Worm (Caenorhabditis elegans) whole organism, late embryonic: ENCODE measurements around the gene cyp-33C1.
"Not testable (repeated sequence)": the region's sequence is repeated elsewhere in the genome, so short reads cannot be mapped to it uniquely, and the experiment has no call there.

Experiments
- C08G9.2 ChIP-seq: sonication (generic microtip); optimal IDR thresholded peaks from 2 replicates; lab custom pipeline; 2016; ENCODE audit warnings: mild to moderate bottlenecking, missing genetic modification characterization, moderate library complexity, missing compliant biosample characterization
- F13H6.1 ChIP-seq: sonication (generic microtip); optimal IDR thresholded peaks from 2 replicates; lab custom pipeline; 2016; ENCODE audit warnings: missing genetic modification characterization, missing compliant biosample characterization
- K02D7.2 ChIP-seq: sonication (generic microtip); optimal IDR thresholded peaks from 2 replicates; lab custom pipeline; 2017; ENCODE audit warnings: mild to moderate bottlenecking, missing genetic modification characterization, missing compliant biosample characterization
- K09A11.1 ChIP-seq: sonication (generic microtip); optimal IDR thresholded peaks from 2 replicates; lab custom pipeline; 2017; ENCODE audit warnings: antibody characterized with exemption, mild to moderate bottlenecking, missing genetic modification characterization, missing compliant biosample characterization; ENCODE audit not compliant: insufficient read depth
- T23F11.4 ChIP-seq: fragments of 200-800 bp; sonication (Bioruptor generic); optimal IDR thresholded peaks from 2 replicates; lab custom pipeline; 2018; ENCODE audit warnings: mild to moderate bottlenecking, missing genetic modification characterization, missing compliant biosample characterization
- Y22D7AL.16 ChIP-seq: sonication (generic microtip); optimal IDR thresholded peaks from 2 replicates; lab custom pipeline; 2016; ENCODE audit warnings: missing genetic modification characterization, missing compliant biosample characterization
- ahr-1 ChIP-seq: sonication (generic microtip); optimal IDR thresholded peaks from 2 replicates; lab custom pipeline; 2016; ENCODE audit warnings: missing genetic modification characterization, missing compliant biosample characterization
- ceh-19 ChIP-seq: fragments of 200-800 bp; sonication (Bioruptor generic); optimal IDR thresholded peaks from 2 replicates; lab custom pipeline; 2018; ENCODE audit warnings: mild to moderate bottlenecking, missing genetic modification characterization, missing compliant biosample characterization
- ceh-22 ChIP-seq: sonication (generic microtip); optimal IDR thresholded peaks from 2 replicates; lab custom pipeline; 2017; ENCODE audit warnings: missing biosample characterization, missing genetic modification characterization
- ceh-30 ChIP-seq: fragments of 150-350 bp; optimal IDR thresholded peaks from 2 replicates; lab custom pipeline; 2014; ENCODE audit warnings: missing biosample characterization, missing genetic modification characterization
- ceh-45 ChIP-seq: fragments of 200-800 bp; sonication (Bioruptor generic); IDR thresholded peaks from 2 replicates; pipeline ENCODE4 v1.3.6; 2022; ENCODE audit warnings: missing genetic modification reagents, missing genetic modification characterization, missing compliant biosample characterization
- ceh-48 ChIP-seq: sonication (generic microtip); optimal IDR thresholded peaks from 2 replicates; lab custom pipeline; 2016; ENCODE audit warnings: missing genetic modification characterization, inconsistent platforms, missing compliant biosample characterization
- ceh-6 ChIP-seq: fragments of 200-800 bp; sonication (Bioruptor generic); optimal IDR thresholded peaks from 2 replicates; lab custom pipeline; 2018; ENCODE audit warnings: mild to moderate bottlenecking, missing genetic modification characterization, missing compliant biosample characterization
- dmd-4 ChIP-seq: sonication (generic microtip); optimal IDR thresholded peaks from 2 replicates; lab custom pipeline; 2016; ENCODE audit warnings: borderline replicate concordance, missing genetic modification characterization, missing compliant biosample characterization
- dve-1 ChIP-seq: sonication (generic microtip); optimal IDR thresholded peaks from 2 replicates; lab custom pipeline; 2017; ENCODE audit warnings: antibody characterized with exemption, mild to moderate bottlenecking, missing genetic modification characterization, missing compliant biosample characterization
- elt-2 ChIP-seq: sonication (generic microtip); optimal IDR thresholded peaks from 2 replicates; lab custom pipeline; 2016; ENCODE audit warnings: missing genetic modification reagents, missing genetic modification characterization, missing compliant biosample characterization
- elt-4 ChIP-seq: sonication (generic microtip); optimal IDR thresholded peaks from 2 replicates; lab custom pipeline; 2016; ENCODE audit warnings: missing genetic modification characterization, missing compliant biosample characterization
- ets-4 ChIP-seq: sonication (generic microtip); optimal IDR thresholded peaks from 2 replicates; lab custom pipeline; 2016; ENCODE audit warnings: missing genetic modification characterization, missing compliant biosample characterization
- fax-1 ChIP-seq: sonication (generic microtip); optimal IDR thresholded peaks from 2 replicates; lab custom pipeline; 2016; ENCODE audit warnings: missing genotype, missing genetic modification characterization, missing compliant biosample characterization
- gmeb-2 ChIP-seq: sonication (generic microtip); optimal IDR thresholded peaks from 2 replicates; lab custom pipeline; 2016; ENCODE audit warnings: missing genetic modification characterization, inconsistent platforms, missing compliant biosample characterization
- hlh-13 ChIP-seq: fragments of 200-800 bp; sonication (Bioruptor generic); optimal IDR thresholded peaks from 2 replicates; lab custom pipeline; 2018; ENCODE audit warnings: mild to moderate bottlenecking, missing genetic modification characterization, missing compliant biosample characterization
- hlh-15 ChIP-seq: sonication (generic microtip); optimal IDR thresholded peaks from 2 replicates; lab custom pipeline; 2016; ENCODE audit warnings: missing genetic modification characterization, missing compliant biosample characterization
- hlh-6 ChIP-seq: sonication (generic microtip); optimal IDR thresholded peaks from 2 replicates; lab custom pipeline; 2016; ENCODE audit warnings: missing genotype, missing genetic modification characterization, missing compliant biosample characterization
- hlh-8 ChIP-seq: sonication (generic microtip); optimal IDR thresholded peaks from 2 replicates; lab custom pipeline; 2016; ENCODE audit warnings: missing genotype, missing genetic modification characterization, missing compliant biosample characterization
- lim-6 ChIP-seq: sonication (generic microtip); optimal IDR thresholded peaks from 2 replicates; lab custom pipeline; 2016; ENCODE audit warnings: missing genetic modification characterization, missing compliant biosample characterization
- lin-11 ChIP-seq: fragments of 200-800 bp; sonication (Bioruptor generic); optimal IDR thresholded peaks from 2 replicates; lab custom pipeline; 2018; ENCODE audit warnings: mild to moderate bottlenecking, missing genetic modification characterization, missing compliant biosample characterization
- madf-2 ChIP-seq: sonication (generic microtip); optimal IDR thresholded peaks from 2 replicates; lab custom pipeline; 2017; ENCODE audit warnings: missing genetic modification characterization, missing compliant biosample characterization
- mec-3 ChIP-seq: sonication (generic microtip); optimal IDR thresholded peaks from 2 replicates; lab custom pipeline; 2016; ENCODE audit warnings: borderline replicate concordance, missing genetic modification characterization, missing compliant biosample characterization
- pag-3 ChIP-seq: sonication (generic microtip); optimal IDR thresholded peaks from 2 replicates; lab custom pipeline; 2016; ENCODE audit warnings: missing compliant biosample characterization, missing genetic modification characterization, borderline replicate concordance
- pax-1 ChIP-seq: fragments of 150-350 bp; optimal IDR thresholded peaks from 2 replicates; lab custom pipeline; 2014; ENCODE audit warnings: missing biosample characterization, missing genetic modification characterization
- pha-2 ChIP-seq: sonication (generic microtip); optimal IDR thresholded peaks from 2 replicates; lab custom pipeline; 2017; ENCODE audit warnings: mild to moderate bottlenecking, missing genetic modification characterization, missing compliant biosample characterization
- pqm-1 ChIP-seq: sonication (generic microtip); optimal IDR thresholded peaks from 2 replicates; lab custom pipeline; 2016; ENCODE audit warnings: missing genetic modification characterization, missing compliant biosample characterization
- pros-1 ChIP-seq: fragments of 150-350 bp; optimal IDR thresholded peaks from 2 replicates; lab custom pipeline; 2014; ENCODE audit warnings: missing biosample characterization, missing genetic modification reagents, missing genetic modification characterization
- ref-2 ChIP-seq: sonication (generic microtip); optimal IDR thresholded peaks from 2 replicates; lab custom pipeline; 2016; ENCODE audit warnings: missing genetic modification characterization, missing compliant biosample characterization
- sdc-2 ChIP-seq: sonication (generic microtip); optimal IDR thresholded peaks from 2 replicates; lab custom pipeline; 2016; ENCODE audit warnings: missing genotype, missing genetic modification characterization, missing compliant biosample characterization
- sox-2 ChIP-seq: fragments of 200-800 bp; sonication (Bioruptor generic); IDR thresholded peaks from 2 replicates; pipeline ENCODE4 v1.3.6; 2022; ENCODE audit warnings: missing genetic modification reagents, missing genetic modification characterization, missing compliant biosample characterization
- unc-3 ChIP-seq, 2 experiments: fragments of 200-800 bp in 1 of 2; sonication (Bioruptor generic) in 1 of 2; sonication (generic microtip) in 1 of 2; conservative IDR thresholded peaks in 1 of 2; optimal IDR thresholded peaks in 1 of 2; 2 replicates each; pipeline versions ENCODE4 v1.3.6 to Lab custom; 2016 to 2022; ENCODE audit warnings: missing compliant biosample characterization in 2 of 2, missing genetic modification characterization in 2 of 2, missing genetic modification reagents in 1 of 2
- unc-55 ChIP-seq: sonication (generic microtip); optimal IDR thresholded peaks from 2 replicates; lab custom pipeline; 2017; ENCODE audit warnings: missing biosample characterization, missing genetic modification reagents, missing genetic modification characterization
- zip-5 ChIP-seq: sonication (generic microtip); optimal IDR thresholded peaks from 2 replicates; lab custom pipeline; 2016; ENCODE audit warnings: missing genetic modification characterization, missing compliant biosample characterization

The cyp-33C1 gene

ce11 chrV:2144408-2144807 lies 34.9 kb upstream of the cyp-33C1 start, which contains the start of gene F22F7.12:
F22F7.12 (minus strand) TSS chrV:2144508.
- not testable (repeated sequence) for TF ChIP-seq ceh-45 (GFP tag; lab: Robert Waterston, UW); zip-5 (tag; lab: Kevin White, UChicago); Y22D7AL.16 (tag; lab: Kevin White, UChicago)

DNA sequence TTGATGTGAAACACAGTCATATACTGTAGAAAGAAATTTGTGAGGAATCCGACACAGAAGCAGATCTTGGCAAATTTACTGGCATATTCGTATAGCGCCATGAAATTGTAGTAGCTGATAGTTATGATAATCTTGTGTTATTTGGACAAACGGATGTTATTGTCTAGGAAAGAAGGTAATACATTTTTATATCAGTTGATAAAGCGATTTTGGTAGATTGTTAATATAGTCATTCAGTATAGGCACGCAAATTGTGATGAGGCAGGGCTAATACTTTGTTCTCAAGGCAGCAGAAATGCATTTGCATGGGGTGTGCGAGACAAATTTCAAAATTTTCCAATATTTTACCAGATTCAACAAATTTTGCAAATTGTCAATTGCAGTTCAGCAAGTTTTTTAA lies 33.3 kb upstream of the cyp-33C1 start, which contains the start of gene str-52:
Gene str-52 (minus strand): TSS at position 101 of the 400 bp plus-strand sequence.
- TF ChIP-seq F13H6.1 (no peak), ceh-48 (tag; lab: Kevin White, UChicago) (no peak), madf-2 (tag; lab: Kevin White, UChicago) (no peak), elt-2 (tag; lab: Kevin White, UChicago) (no peak), ceh-19 (GFP tag; lab: Kevin White, UChicago) (no peak), sdc-2 (no peak), pax-1 (no peak), unc-55 (GFP tag; lab: Kevin White, UChicago) (no peak), K09A11.1 (tag; lab: Kevin White, UChicago) (no peak), ets-4 (tag; lab: Kevin White, UChicago) (no peak), pha-2 (tag; lab: Kevin White, UChicago) (no peak), elt-4 (tag; lab: Kevin White, UChicago) (no peak), ceh-22 (tag; lab: Kevin White, UChicago) (no peak), sox-2 (GFP tag; lab: Robert Waterston, UW) (no peak), hlh-8 (no peak), unc-3 (GFP tag; conservative IDR thresholded peaks at IDR 0.05; lab: Robert Waterston, UW) (no peak), unc-3 (tag; optimal IDR thresholded peaks at IDR 0.05; lab: Kevin White, UChicago) (no peak), hlh-15 (tag; lab: Kevin White, UChicago) (no peak), T23F11.4 (GFP tag; lab: Kevin White, UChicago) (no peak), hlh-13 (GFP tag; lab: Kevin White, UChicago) (no peak)

DNA sequence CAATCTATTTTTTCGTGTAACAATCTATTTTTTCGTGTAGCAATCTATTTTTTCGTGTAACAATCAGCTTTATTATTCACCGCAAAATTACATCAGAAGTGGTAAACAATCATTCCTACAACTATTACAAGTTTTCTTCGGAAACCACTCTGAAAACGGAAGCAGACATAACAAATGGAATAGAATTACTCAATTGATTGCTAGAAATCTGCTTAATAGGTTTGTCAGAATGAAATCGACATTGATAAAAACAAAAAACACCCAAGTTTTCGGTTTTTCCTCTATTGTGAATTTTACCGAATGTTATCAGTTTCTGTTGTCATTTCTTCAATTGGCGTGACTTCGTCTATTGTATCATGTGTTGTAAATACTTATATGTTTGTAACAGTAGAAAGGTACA lies 32.5 kb upstream of the cyp-33C1 start, which contains the start of gene srbc-20:
Gene srbc-20 (plus strand): TSS at position 301 of the 400 bp plus-strand sequence.
- TF ChIP-seq fax-1 (no peak), pros-1 (tag; lab: Kevin White, UChicago) (no peak), ceh-30 (tag; lab: Kevin White, UChicago) (no peak), pag-3 (tag; lab: Kevin White, UChicago) (no peak), Y22D7AL.16 (tag; lab: Kevin White, UChicago) (no peak), ahr-1 (no peak), ref-2 (tag; lab: Kevin White, UChicago) (no peak), ceh-22 (tag; lab: Kevin White, UChicago) (no peak), dmd-4 (tag; lab: Kevin White, UChicago) (no peak), C08G9.2 (tag; lab: Kevin White, UChicago) (no peak), pqm-1 (no peak), ceh-48 (tag; lab: Kevin White, UChicago) (no peak), pax-1 (no peak), F13H6.1 (no peak), lim-6 (tag; lab: Kevin White, UChicago) (no peak), lin-11 (no peak), dve-1 (tag; lab: Kevin White, UChicago) (no peak)
- TF ChIP-seq, all 69 proteins: peak for 0

DNA sequence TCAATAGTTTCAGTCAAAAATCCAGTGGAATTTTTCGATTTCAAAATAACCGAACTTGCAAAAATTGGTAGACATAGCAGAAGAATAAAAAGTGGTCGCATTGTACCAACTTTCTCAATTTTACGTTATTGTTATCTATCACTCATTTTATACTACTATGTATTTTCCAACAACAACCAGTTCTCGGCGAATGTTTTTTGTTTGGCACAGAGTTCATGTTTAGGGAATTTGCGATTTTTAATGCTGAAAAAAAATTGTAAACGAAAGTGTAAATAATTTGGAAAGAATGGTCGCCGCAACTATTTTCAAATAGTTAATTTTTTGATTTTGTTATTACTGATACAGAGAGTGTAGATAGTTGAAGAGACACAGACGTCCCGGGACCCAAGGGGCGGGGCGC lies 29.9 kb upstream of the cyp-33C1 start, which contains the start of gene C45H4.21:
Gene C45H4.21 (minus strand): TSS at position 101 of the 400 bp plus-strand sequence.
- TF ChIP-seq hlh-6 (tag; lab: Kevin White, UChicago) (no peak), C08G9.2 (tag; lab: Kevin White, UChicago) (no peak), T23F11.4 (GFP tag; lab: Kevin White, UChicago) (no peak), hlh-8 (no peak), mec-3 (tag; lab: Kevin White, UChicago) (no peak), F13H6.1 (no peak), K02D7.2 (tag; lab: Kevin White, UChicago) (no peak), gmeb-2 (tag; lab: Kevin White, UChicago) (no peak), Y22D7AL.16 (tag; lab: Kevin White, UChicago) (no peak), ceh-6 (GFP tag; lab: Kevin White, UChicago) (no peak), elt-2 (tag; lab: Kevin White, UChicago) (no peak), pax-1 (no peak)
